Worm (Caenorhabditis elegans): ENCODE measurements around the gene K09C8.8.

- TF ChIP-seq tra-4 (tag; optimal IDR thresholded peaks at IDR 0.05) (no peak), hmbx-1 (tag; optimal IDR thresholded peaks at IDR 0.05) (no peak), tbx-11 (GFP tag; IDR thresholded peaks at IDR 0.05) (no peak), scrt-1 (GFP tag; IDR thresholded peaks at IDR 0.05) (no peak), hmg-4 (GFP tag; optimal IDR thresholded peaks at IDR 0.05) (no peak), ceh-36 (tag; optimal IDR thresholded peaks at IDR 0.05) (no peak), pes-1 (GFP tag; IDR thresholded peaks at IDR 0.05) (no peak), ama-1 (optimal IDR thresholded peaks at IDR 0.05) (no peak), ceh-13 (GFP tag; optimal IDR thresholded peaks at IDR 0.05) (no peak), hnd-1 (tag; optimal IDR thresholded peaks at IDR 0.05) (no peak), flt-1 (GFP tag; IDR thresholded peaks at IDR 0.05) (no peak), tbx-37 (GFP tag; conservative IDR thresholded peaks at IDR 0.05) (no peak), ets-7 (tag; optimal IDR thresholded peaks at IDR 0.05) (no peak)
These were observed 11.3 kb downstream of the K09C8.8 start, which contains the start of gene ver-4 for ce11 chrX:10982051-10982450.

Data from whole organism, early embryonic.